Worm (Caenorhabditis elegans): ENCODE data around the gene nspd-5.

ce11 chrII:4874335-4874861 is 14.2 kb upstream of the nspd-5 start, which contains the start of gene F11G11.15:
- TF ChIP-seq klf-2 (GFP tag; conservative IDR thresholded peaks at IDR 0.05) (no peak), tab-1 (GFP tag; IDR thresholded peaks at IDR 0.05) (no peak), ref-1 (GFP tag; conservative IDR thresholded peaks at IDR 0.05) (no peak), T22C8.4 (GFP tag; IDR thresholded peaks at IDR 0.05) (no peak)

Measured in whole organism, midembryonic.